Worm (Caenorhabditis elegans) whole organism, midembryonic: ENCODE measurements around the gene Y19D2B.2.

Source experiments
- T22C8.4 ChIP-seq: fragments of 200-800 bp; sonication (Bioruptor generic); IDR thresholded peaks from 2 replicates; pipeline ENCODE4 v1.3.6; 2022; ENCODE audit warnings: missing genetic modification characterization, missing compliant biosample characterization
- cog-1 ChIP-seq: sonication (generic microtip); optimal IDR thresholded peaks from 2 replicates; lab custom pipeline; 2016; ENCODE audit warnings: missing genetic modification characterization, missing compliant biosample characterization
- flt-1 ChIP-seq: fragments of 200-800 bp; sonication (Bioruptor generic); IDR thresholded peaks from 2 replicates; pipeline ENCODE4 v1.3.6; 2022; ENCODE audit warnings: missing genetic modification characterization, missing compliant biosample characterization
- klf-2 ChIP-seq: fragments of 200-800 bp; sonication (Bioruptor generic); conservative IDR thresholded peaks from 2 replicates; pipeline ENCODE4 v1.3.6; 2022; ENCODE audit warnings: missing genetic modification reagents, missing genetic modification characterization, missing compliant biosample characterization
- med-1 ChIP-seq: sonication (generic microtip); optimal IDR thresholded peaks from 2 replicates; lab custom pipeline; 2017; ENCODE audit warnings: missing genetic modification characterization, mild to moderate bottlenecking, missing compliant biosample characterization, antibody characterized with exemption, missing genetic modification reagents; ENCODE audit not compliant: insufficient read depth
- ref-1 ChIP-seq: fragments of 200-800 bp; sonication (Bioruptor generic); conservative IDR thresholded peaks from 2 replicates; pipeline ENCODE4 v1.3.6; 2022; ENCODE audit warnings: missing genetic modification reagents, missing genetic modification characterization, missing compliant biosample characterization
- tab-1 ChIP-seq: fragments of 200-800 bp; sonication (Bioruptor generic); IDR thresholded peaks from 2 replicates; pipeline ENCODE4 v1.3.6; 2022; ENCODE audit warnings: missing genetic modification characterization, missing compliant biosample characterization
- ztf-23 ChIP-seq: fragments of 200-800 bp; sonication (Bioruptor generic); IDR thresholded peaks from 2 replicates; pipeline ENCODE4 v1.3.6; 2022; ENCODE audit warnings: missing genetic modification reagents, missing genetic modification characterization, missing compliant biosample characterization
- ztf-29 ChIP-seq: fragments of 200-800 bp; sonication (Bioruptor generic); IDR thresholded peaks from 2 replicates; pipeline ENCODE4 v1.3.6; 2022; ENCODE audit warnings: missing genetic modification reagents, missing genetic modification characterization, missing compliant biosample characterization

Gene Y19D2B.2

DNA sequence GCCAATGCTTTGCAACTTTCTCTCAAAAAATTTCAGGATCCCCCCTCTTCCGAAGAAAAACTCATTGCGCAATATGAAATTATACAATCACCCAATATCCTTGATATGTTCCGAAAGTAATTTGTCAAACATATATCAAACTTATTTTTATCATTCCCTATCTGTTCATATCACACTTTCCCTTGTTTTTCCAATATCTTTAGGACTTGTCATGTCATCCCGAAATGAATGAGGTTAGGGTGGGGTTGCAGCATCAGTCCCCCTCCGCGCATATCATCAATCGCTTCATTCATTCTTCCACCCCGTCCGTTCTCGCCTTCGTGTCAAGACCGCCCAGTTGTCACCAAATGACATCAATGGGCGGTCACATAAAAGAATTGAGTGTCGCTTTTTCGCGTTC is 35.6 kb downstream of the Y19D2B.2 start:
- no peak for TF ChIP-seq ztf-29
- no peak for TF ChIP-seq flt-1
- no peak for TF ChIP-seq med-1 (GFP tag; lab: Kevin White, UChicago)
- no peak for TF ChIP-seq cog-1
- TF ChIP-seq ref-1 (GFP tag; lab: Robert Waterston, UW) = no peak
- no peak for TF ChIP-seq klf-2
- TF ChIP-seq T22C8.4 (GFP tag; lab: Robert Waterston, UW) = no peak
- no peak for TF ChIP-seq ztf-23 (GFP tag; lab: Robert Waterston, UW)
- no peak for TF ChIP-seq tab-1

- TF ChIP-seq ztf-29 (no peak), med-1 (GFP tag; lab: Kevin White, UChicago) (no peak), ztf-23 (GFP tag; lab: Robert Waterston, UW) (no peak), tab-1 (no peak), klf-2 (no peak), cog-1 (no peak), T22C8.4 (GFP tag; lab: Robert Waterston, UW) (no peak), flt-1 (no peak), ref-1 (GFP tag; lab: Robert Waterston, UW) (no peak)
Measured at ce11 chrII:10964748-10965147, 40.7 kb downstream of the Y19D2B.2 start.

DNA sequence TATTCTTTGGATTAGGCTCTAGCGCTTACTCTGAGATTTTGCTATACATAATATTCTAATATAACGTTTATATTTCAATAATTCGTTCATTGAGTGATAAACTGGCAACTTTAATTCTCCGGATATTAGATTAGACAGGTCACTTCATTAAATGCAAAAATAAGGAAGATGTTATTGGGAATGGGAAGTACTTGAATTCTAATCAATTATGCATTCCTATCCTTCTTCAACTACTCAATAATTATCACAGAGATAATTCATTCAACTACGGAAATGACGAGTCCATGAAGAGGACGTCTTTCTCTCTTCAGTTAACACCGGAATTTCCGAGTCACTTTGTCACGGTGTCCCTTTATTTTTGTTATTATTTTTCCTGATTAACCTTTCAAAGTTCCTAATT is 46.6 kb downstream of the Y19D2B.2 start:
- TF ChIP-seq ref-1 (GFP tag; lab: Robert Waterston, UW) = no peak

DNA sequence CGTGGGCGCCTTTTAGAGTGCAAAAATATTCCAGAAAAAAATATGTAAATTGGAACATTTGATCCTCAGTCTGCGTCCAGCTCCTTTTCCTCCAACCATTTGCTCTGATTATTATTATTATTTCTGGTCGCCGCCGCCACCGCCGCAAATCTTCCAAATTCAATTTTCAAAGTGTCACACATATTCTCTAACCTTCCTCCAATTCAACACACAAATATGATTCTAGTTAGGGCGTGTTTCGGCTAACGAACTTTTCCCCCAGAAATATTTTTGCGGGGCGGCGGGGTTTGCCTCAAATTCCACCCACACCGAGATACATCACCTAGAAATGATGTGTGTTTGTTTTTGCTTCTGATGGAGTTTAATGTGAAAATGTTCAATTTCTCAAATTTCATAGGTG is 47.6 kb downstream of the Y19D2B.2 start:
- no peak for TF ChIP-seq klf-2
- TF ChIP-seq tab-1 = no peak
- TF ChIP-seq ztf-23 (GFP tag; lab: Robert Waterston, UW) = no peak
- no peak for TF ChIP-seq ztf-29
- TF ChIP-seq cog-1 = no peak
- no peak for TF ChIP-seq flt-1
- no peak for TF ChIP-seq T22C8.4 (GFP tag; lab: Robert Waterston, UW)
- TF ChIP-seq ref-1 (GFP tag; lab: Robert Waterston, UW) = no peak
- TF ChIP-seq med-1 (GFP tag; lab: Kevin White, UChicago) = no peak
